Fruit fly (Drosophila melanogaster): ENCODE data around the gene Sid.
A peak's percentile ranks its signal among the peaks of the same experiment; 100 is the strongest.

Sid gene

dm6 chr3R:28630861-28631260, 39.6 kb upstream of the Sid start:
- TF ChIP-seq kay (GFP tag; ENCODE audit: borderline replicate concordance) = no peak
- TF ChIP-seq CG11617 (GFP tag; optimal IDR thresholded peaks at IDR 0.05) = no peak
- no peak for TF ChIP-seq CG14711 (tag; optimal IDR thresholded peaks at IDR 0.05)
- TF ChIP-seq cnc (optimal IDR thresholded peaks at IDR 0.05) = no peak
- TF ChIP-seq CG12768 (GFP tag; optimal IDR thresholded peaks at IDR 0.05) = no peak
- TF ChIP-seq cic (GFP tag; optimal IDR thresholded peaks at IDR 0.05) = no peak
- TF ChIP-seq CG33017 (tag; optimal IDR thresholded peaks at IDR 0.05) = no peak
- TF ChIP-seq Clk (GFP tag; optimal IDR thresholded peaks at IDR 0.05) = no peak
- TF ChIP-seq CG5204 (GFP tag; optimal IDR thresholded peaks at IDR 0.05) = no peak
- TF ChIP-seq CG7045 (GFP tag; optimal IDR thresholded peaks at IDR 0.05) = no peak
- no peak for TF ChIP-seq Crg-1 (GFP tag; optimal IDR thresholded peaks at IDR 0.05)

dm6 chr3R:28631753-28632152, 38.8 kb upstream of the Sid start:
- TF ChIP-seq Hr96 (GFP tag; optimal IDR thresholded peaks at IDR 0.05) (no peak), ovo (GFP tag; optimal IDR thresholded peaks at IDR 0.05) (no peak), CG14711 (tag; optimal IDR thresholded peaks at IDR 0.05) (no peak), CG33017 (tag; optimal IDR thresholded peaks at IDR 0.05) (no peak), CG7045 (GFP tag; optimal IDR thresholded peaks at IDR 0.05) (no peak), CG1620 (GFP tag; optimal IDR thresholded peaks at IDR 0.05) (no peak), kay (GFP tag; ENCODE audit: borderline replicate concordance) (no peak), bab1 (GFP tag; optimal IDR thresholded peaks at IDR 0.05) (no peak), toe (GFP tag; optimal IDR thresholded peaks at IDR 0.05) (no peak), CG11617 (GFP tag; optimal IDR thresholded peaks at IDR 0.05) (no peak), CG5204 (GFP tag; optimal IDR thresholded peaks at IDR 0.05) (no peak), Mnt (GFP tag; optimal IDR thresholded peaks at IDR 0.05) (no peak), CG12768 (GFP tag; optimal IDR thresholded peaks at IDR 0.05) (no peak), pad (GFP tag; optimal IDR thresholded peaks at IDR 0.05) (no peak), Clk (GFP tag; optimal IDR thresholded peaks at IDR 0.05) (no peak), tj (GFP tag; optimal IDR thresholded peaks at IDR 0.05) (no peak), CG7101 (tag; optimal IDR thresholded peaks at IDR 0.05) (no peak), cic (GFP tag; optimal IDR thresholded peaks at IDR 0.05) (no peak), Crg-1 (GFP tag; optimal IDR thresholded peaks at IDR 0.05) (no peak), cnc (optimal IDR thresholded peaks at IDR 0.05) (no peak)

- no peak for TF ChIP-seq Clk (GFP tag; optimal IDR thresholded peaks at IDR 0.05)
- peak; percentile 18 for TF ChIP-seq CG14711 (tag; optimal IDR thresholded peaks at IDR 0.05)
- no peak for TF ChIP-seq Hr96 (GFP tag; optimal IDR thresholded peaks at IDR 0.05)
- no peak for TF ChIP-seq kay (GFP tag; ENCODE audit: borderline replicate concordance)
- TF ChIP-seq bab1 (GFP tag; optimal IDR thresholded peaks at IDR 0.05) = peak; percentile 75
- peak; percentile 32 for TF ChIP-seq CG7101 (tag; optimal IDR thresholded peaks at IDR 0.05)
- TF ChIP-seq tj (GFP tag; optimal IDR thresholded peaks at IDR 0.05) = peak; percentile 12
- TF ChIP-seq CG33017 (tag; optimal IDR thresholded peaks at IDR 0.05) = peak; percentile 10
These were observed 36.8 kb upstream of the Sid start for dm6 chr3R:28633746-28634145.

dm6 chr3R:28634261-28634980, 36.1 kb upstream of the Sid start:
- TF ChIP-seq kay (GFP tag; ENCODE audit: borderline replicate concordance) = no peak
- TF ChIP-seq tj (GFP tag; optimal IDR thresholded peaks at IDR 0.05) = peak; percentile 10
- TF ChIP-seq pad (GFP tag; optimal IDR thresholded peaks at IDR 0.05) = no peak

dm6 chr3R:28634981-28635930, 35.2 kb upstream of the Sid start, which contains the start of gene CG10011:
CG10011 (minus strand) TSS chr3R:28635099.
- TF ChIP-seq toe (GFP tag; optimal IDR thresholded peaks at IDR 0.05) (no peak), CG7045 (GFP tag; optimal IDR thresholded peaks at IDR 0.05) (no peak), Clk (GFP tag; optimal IDR thresholded peaks at IDR 0.05) (no peak), CG33017 (tag; optimal IDR thresholded peaks at IDR 0.05) (no peak), bab1 (GFP tag; optimal IDR thresholded peaks at IDR 0.05) (no peak), ovo (GFP tag; optimal IDR thresholded peaks at IDR 0.05) (no peak), CG5204 (GFP tag; optimal IDR thresholded peaks at IDR 0.05) (no peak)

dm6 chr3R:28636111-28636510, 34.4 kb upstream of the Sid start, which contains the start of gene CG9988:
CG9988 (plus strand) TSS chr3R:28636411.
- no peak for TF ChIP-seq toe (GFP tag; optimal IDR thresholded peaks at IDR 0.05)
- no peak for TF ChIP-seq Crg-1 (GFP tag; optimal IDR thresholded peaks at IDR 0.05)
- TF ChIP-seq CG7101 (tag; optimal IDR thresholded peaks at IDR 0.05) = no peak
- TF ChIP-seq bab1 (GFP tag; optimal IDR thresholded peaks at IDR 0.05) = no peak
- no peak for TF ChIP-seq kay (GFP tag; ENCODE audit: borderline replicate concordance)
- TF ChIP-seq CG12768 (GFP tag; optimal IDR thresholded peaks at IDR 0.05) = no peak
- TF ChIP-seq CG5204 (GFP tag; optimal IDR thresholded peaks at IDR 0.05) = no peak
- TF ChIP-seq Clk (GFP tag; optimal IDR thresholded peaks at IDR 0.05) = no peak
- TF ChIP-seq CG33017 (tag; optimal IDR thresholded peaks at IDR 0.05) = no peak
- TF ChIP-seq cnc (optimal IDR thresholded peaks at IDR 0.05) = no peak
- no peak for TF ChIP-seq pad (GFP tag; optimal IDR thresholded peaks at IDR 0.05)
- no peak for TF ChIP-seq ovo (GFP tag; optimal IDR thresholded peaks at IDR 0.05)
- TF ChIP-seq CG1620 (GFP tag; optimal IDR thresholded peaks at IDR 0.05) = no peak
- no peak for TF ChIP-seq Hr96 (GFP tag; optimal IDR thresholded peaks at IDR 0.05)
- no peak for TF ChIP-seq Mnt (GFP tag; optimal IDR thresholded peaks at IDR 0.05)
- TF ChIP-seq cic (GFP tag; optimal IDR thresholded peaks at IDR 0.05) = no peak
- TF ChIP-seq tj (GFP tag; optimal IDR thresholded peaks at IDR 0.05) = no peak
- TF ChIP-seq CG14711 (tag; optimal IDR thresholded peaks at IDR 0.05) = no peak
- no peak for TF ChIP-seq CG11617 (GFP tag; optimal IDR thresholded peaks at IDR 0.05)

All from whole organism, adult.